Worm (Caenorhabditis elegans) whole organism, L3 larva: ENCODE measurements around the gene fbxc-27.

Source experiments
- ama-1 ChIP-seq: fragments of 150-350 bp; optimal IDR thresholded peaks from 2 replicates; lab custom pipeline; 2018
- elt-2 ChIP-seq: sonication (generic microtip); optimal IDR thresholded peaks from 2 replicates; lab custom pipeline; 2016; ENCODE audit warnings: missing genetic modification reagents, mild to moderate bottlenecking, missing genetic modification characterization, missing compliant biosample characterization
- nhr-11 ChIP-seq: fragments of 150-350 bp; optimal IDR thresholded peaks from 2 replicates; lab custom pipeline; 2014; ENCODE audit warnings: missing biosample characterization, missing genetic modification characterization
- nhr-67 ChIP-seq: fragments of 150-350 bp; optimal IDR thresholded peaks from 2 replicates; lab custom pipeline; 2014; ENCODE audit warnings: missing biosample characterization, missing genetic modification characterization
- unc-62 ChIP-seq: fragments of 150-350 bp; sonication (generic microtip); optimal IDR thresholded peaks from 4 replicates; lab custom pipeline; 2014; ENCODE audit warnings: missing biosample characterization, missing genetic modification reagents, missing genetic modification characterization

DNA sequence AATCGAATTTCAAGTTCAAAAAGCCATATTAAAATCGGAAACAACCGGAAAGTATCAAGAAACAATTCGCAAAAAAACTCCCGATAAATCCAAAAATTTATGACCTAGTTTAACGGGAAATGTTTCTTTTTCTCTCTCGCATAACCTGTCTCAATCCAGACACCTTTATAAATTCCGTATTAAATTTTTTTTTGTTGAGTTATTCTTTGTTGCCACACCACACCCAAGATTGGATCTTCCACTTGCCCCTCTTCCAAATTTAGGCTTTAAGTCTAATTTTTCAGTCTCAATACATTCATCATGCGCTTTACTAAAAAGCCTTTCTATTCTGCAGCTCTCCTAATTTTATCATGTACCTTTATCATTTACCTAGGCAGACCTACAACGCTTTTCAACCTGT is 29.0 kb downstream of the fbxc-27 start, which contains the start of gene R07C3.3:
- TF ChIP-seq nhr-11 (no peak), ama-1 (lab: Kevin White, UChicago) (no peak), unc-62 (GFP tag; lab: Kevin White, UChicago) (no peak), elt-2 (no peak), nhr-67 (tag; lab: Kevin White, UChicago) (no peak)
